Fruit fly (Drosophila melanogaster) whole organism, embryonic: Measurements from ENCODE around the gene pyd.
A peak's percentile ranks its signal among the peaks of the same experiment; 100 is the strongest.

ENCODE experiments used
- Adf1 ChIP-seq: fragments of 200-800 bp; sonication (Bioruptor generic); IDR thresholded peaks from 2 replicates; pipeline ENCODE4 v1.3.6; 2022; ENCODE audit warnings: missing biosample characterization, missing genetic modification characterization
- CG10147 ChIP-seq: fragments of 200-800 bp; sonication (Bioruptor generic); optimal IDR thresholded peaks from 2 replicates; lab custom pipeline; 2019; ENCODE audit warnings: missing biosample characterization, mild to moderate bottlenecking, missing genetic modification characterization, moderate library complexity
- CG10543 ChIP-seq: fragments of 200-800 bp; sonication (Bioruptor generic); optimal IDR thresholded peaks from 3 replicates; lab custom pipeline; 2017; ENCODE audit warnings: missing biosample characterization, mild to moderate bottlenecking, missing genetic modification characterization, moderate library complexity
- CG13894 ChIP-seq: fragments of 200-800 bp; sonication (Bioruptor generic); optimal IDR thresholded peaks from 3 replicates; lab custom pipeline; 2018; ENCODE audit warnings: missing biosample characterization, mild to moderate bottlenecking, missing genetic modification characterization, moderate library complexity
- CG16815 ChIP-seq: fragments of 200-800 bp; sonication (Bioruptor generic); optimal IDR thresholded peaks from 3 replicates; lab custom pipeline; 2017; ENCODE audit warnings: missing biosample characterization, mild to moderate bottlenecking, missing genetic modification characterization
- CG17829 ChIP-seq: fragments of 200-800 bp; optimal IDR thresholded peaks from 2 replicates; lab custom pipeline; 2019; ENCODE audit warnings: missing biosample characterization, mild to moderate bottlenecking, missing genetic modification characterization, moderate library complexity
- CG34376 ChIP-seq: fragments of 200-800 bp; sonication (Bioruptor generic); optimal IDR thresholded peaks from 2 replicates; lab custom pipeline; 2018; ENCODE audit warnings: missing biosample characterization, mild to moderate bottlenecking, missing genetic modification characterization
- CG3995 ChIP-seq: fragments of 200-800 bp; sonication (Bioruptor generic); optimal IDR thresholded peaks from 3 replicates; lab custom pipeline; 2016; ENCODE audit warnings: missing biosample characterization, missing genetic modification characterization
- CG6654 ChIP-seq: fragments of 200-800 bp; sonication (Bioruptor generic); optimal IDR thresholded peaks from 2 replicates; lab custom pipeline; 2017; ENCODE audit warnings: missing biosample characterization, mild to moderate bottlenecking, missing genetic modification characterization
- CG7372 ChIP-seq: fragments of 200-800 bp; sonication (Bioruptor generic); IDR thresholded peaks from 2 replicates; pipeline ENCODE4 v1.3.6; 2022; ENCODE audit warnings: missing biosample characterization, missing genetic modification characterization
- CG9797 ChIP-seq: fragments of 200-800 bp; sonication (Bioruptor generic); optimal IDR thresholded peaks from 3 replicates; lab custom pipeline; 2018; ENCODE audit warnings: missing biosample characterization, mild to moderate bottlenecking, missing genetic modification characterization
- D19B ChIP-seq: fragments of 200-800 bp; sonication (Bioruptor generic); optimal IDR thresholded peaks from 2 replicates; lab custom pipeline; 2017; ENCODE audit warnings: missing biosample characterization, mild to moderate bottlenecking, missing genetic modification characterization
- Dfd ChIP-seq, 2 experiments: fragments of >200 bp; optimal IDR thresholded peaks; 2 replicates each; lab custom pipeline; 2017; ENCODE audit warnings: missing biosample characterization in 2 of 2, missing genetic modification characterization in 2 of 2
- Dp ChIP-seq: fragments of 200-800 bp; sonication (Bioruptor generic); optimal IDR thresholded peaks from 2 replicates; lab custom pipeline; 2018; ENCODE audit warnings: missing biosample characterization, mild to moderate bottlenecking, missing genetic modification characterization, moderate library complexity
- Dref ChIP-seq: fragments of 200-800 bp; sonication (Bioruptor generic); IDR thresholded peaks from 2 replicates; pipeline ENCODE4 v1.3.6; 2022; ENCODE audit warnings: missing biosample characterization, missing genetic modification characterization
- E2f2 ChIP-seq: fragments of 200-800 bp; sonication (Bioruptor generic); IDR thresholded peaks from 2 replicates; pipeline ENCODE4 v1.3.6; 2022; ENCODE audit warnings: missing biosample characterization, missing genetic modification characterization
- ERR ChIP-seq: fragments of 200-800 bp; sonication (Bioruptor generic); optimal IDR thresholded peaks from 2 replicates; lab custom pipeline; 2016; ENCODE audit warnings: missing biosample characterization, missing genetic modification characterization
- Fer1 ChIP-seq: fragments of 200-800 bp; sonication (Bioruptor generic); optimal IDR thresholded peaks from 2 replicates; lab custom pipeline; 2017; ENCODE audit warnings: missing biosample characterization, mild to moderate bottlenecking, missing genetic modification characterization
- H15 ChIP-seq: fragments of 200-800 bp; sonication (Bioruptor generic); IDR thresholded peaks from 3 replicates; pipeline ENCODE4 v1.3.6; 2022; ENCODE audit warnings: missing biosample characterization, missing genetic modification characterization
- H2.0 ChIP-seq: fragments of 200-800 bp; sonication (Bioruptor generic); IDR thresholded peaks from 2 replicates; pipeline ENCODE4 v1.3.6; 2022; ENCODE audit warnings: missing biosample characterization, missing genetic modification characterization
- HLH4C ChIP-seq: fragments of 200-800 bp; sonication (Bioruptor generic); IDR thresholded peaks from 3 replicates; pipeline ENCODE4 v1.3.6; 2022; ENCODE audit warnings: missing biosample characterization, missing genetic modification characterization; ENCODE audit not compliant: partially characterized antibody
- Max ChIP-seq: fragments of 200-800 bp; sonication (Bioruptor generic); optimal IDR thresholded peaks from 2 replicates; lab custom pipeline; 2016; ENCODE audit warnings: missing biosample characterization, mild to moderate bottlenecking, missing genetic modification characterization
- Med ChIP-seq: fragments of 200-800 bp; sonication (Bioruptor generic); peaks from one replicate; lab custom pipeline; 2016; ENCODE audit warnings: missing biosample characterization, missing genetic modification characterization, mild to moderate bottlenecking, inconsistent platforms, moderate library complexity
- Optix ChIP-seq: fragments of 200-800 bp; sonication (Bioruptor generic); IDR thresholded peaks from 3 replicates; pipeline ENCODE4 v1.3.6; 2022; ENCODE audit warnings: missing biosample characterization, missing genetic modification characterization
- bbx ChIP-seq: fragments of 200-800 bp; sonication (Bioruptor generic); IDR thresholded peaks from 2 replicates; pipeline ENCODE4 v1.3.6; 2022; ENCODE audit warnings: missing biosample characterization, missing genetic modification characterization; ENCODE audit not compliant: partially characterized antibody
- cas ChIP-seq: fragments of 200-800 bp; sonication (Bioruptor generic); IDR thresholded peaks from 2 replicates; pipeline ENCODE4 v1.3.6; 2022; ENCODE audit warnings: missing biosample characterization, missing genetic modification characterization
- cg ChIP-seq: fragments of 200-800 bp; sonication (Bioruptor generic); optimal IDR thresholded peaks from 3 replicates; lab custom pipeline; 2019; ENCODE audit warnings: missing biosample characterization, mild to moderate bottlenecking, missing genetic modification characterization, moderate library complexity
- chinmo ChIP-seq: fragments of 200-800 bp; sonication (Bioruptor generic); IDR thresholded peaks from 4 replicates; pipeline ENCODE4 v1.3.6; 2022; ENCODE audit warnings: missing biosample characterization, missing genetic modification characterization; ENCODE audit not compliant: partially characterized antibody
- corto ChIP-seq: fragments of 200-800 bp; sonication (Bioruptor generic); optimal IDR thresholded peaks from 2 replicates; lab custom pipeline; 2016; ENCODE audit warnings: missing biosample characterization, mild to moderate bottlenecking, missing genetic modification characterization, moderate library complexity
- fd64A ChIP-seq: fragments of 200-800 bp; sonication (Bioruptor generic); optimal IDR thresholded peaks from 3 replicates; lab custom pipeline; 2018; ENCODE audit warnings: missing biosample characterization, mild to moderate bottlenecking, missing genetic modification characterization
- gfzf ChIP-seq: fragments of 200-800 bp; sonication (Bioruptor generic); optimal IDR thresholded peaks from 2 replicates; lab custom pipeline; 2016; ENCODE audit warnings: missing biosample characterization, mild to moderate bottlenecking, missing genetic modification characterization, moderate library complexity
- hbn ChIP-seq: fragments of 200-800 bp; sonication (Bioruptor generic); IDR thresholded peaks from 2 replicates; pipeline ENCODE4 v1.3.6; 2022; ENCODE audit warnings: missing biosample characterization, missing genetic modification characterization; ENCODE audit not compliant: partially characterized antibody
- insv ChIP-seq, 2 experiments: fragments of 200-800 bp; sonication (Bioruptor generic); optimal IDR thresholded peaks; 3 replicates each; lab custom pipeline; 2016 to 2018; ENCODE audit warnings: missing biosample characterization in 2 of 2, missing genetic modification characterization in 2 of 2
- kah ChIP-seq: fragments of 200-800 bp; sonication (Bioruptor generic); optimal IDR thresholded peaks from 2 replicates; lab custom pipeline; 2018; ENCODE audit warnings: missing biosample characterization, mild to moderate bottlenecking, missing genetic modification characterization
- lola ChIP-seq, 3 experiments: fragments of >200 bp in 2 of 3; fragments of 200-800 bp in 1 of 3; sonication (Bioruptor generic) in 1 of 3; optimal IDR thresholded peaks; 2 replicates each; lab custom pipeline; 2017 to 2019; ENCODE audit warnings: missing biosample characterization in 3 of 3, missing genetic modification characterization in 3 of 3, mild to moderate bottlenecking in 1 of 3, moderate library complexity in 1 of 3
- mirr ChIP-seq: fragments of 200-800 bp; sonication (Bioruptor generic); optimal IDR thresholded peaks from 3 replicates; lab custom pipeline; 2018; ENCODE audit warnings: missing biosample characterization, mild to moderate bottlenecking, missing genetic modification characterization
- nau ChIP-seq: fragments of 200-800 bp; sonication (Bioruptor generic); optimal IDR thresholded peaks from 3 replicates; lab custom pipeline; 2017; ENCODE audit warnings: missing biosample characterization, mild to moderate bottlenecking, missing genetic modification characterization, missing genetic modification reagents
- sqz ChIP-seq: fragments of 200-800 bp; sonication (Bioruptor generic); optimal IDR thresholded peaks from 3 replicates; lab custom pipeline; 2018; ENCODE audit warnings: missing biosample characterization, mild to moderate bottlenecking, missing genetic modification characterization
- sug ChIP-seq: fragments of 200-800 bp; optimal IDR thresholded peaks from 2 replicates; lab custom pipeline; 2019; ENCODE audit warnings: missing biosample characterization, mild to moderate bottlenecking, missing genetic modification characterization, moderate library complexity
- unc-4 ChIP-seq: fragments of 200-800 bp; sonication (Bioruptor generic); IDR thresholded peaks from 2 replicates; pipeline ENCODE4 v1.3.6; 2022; ENCODE audit warnings: missing biosample characterization, missing genetic modification characterization; ENCODE audit not compliant: partially characterized antibody
- zfh2 ChIP-seq: fragments of 200-800 bp; sonication (Bioruptor generic); optimal IDR thresholded peaks from 2 replicates; lab custom pipeline; 2016; ENCODE audit warnings: missing biosample characterization, missing genetic modification characterization

pyd gene

DNA sequence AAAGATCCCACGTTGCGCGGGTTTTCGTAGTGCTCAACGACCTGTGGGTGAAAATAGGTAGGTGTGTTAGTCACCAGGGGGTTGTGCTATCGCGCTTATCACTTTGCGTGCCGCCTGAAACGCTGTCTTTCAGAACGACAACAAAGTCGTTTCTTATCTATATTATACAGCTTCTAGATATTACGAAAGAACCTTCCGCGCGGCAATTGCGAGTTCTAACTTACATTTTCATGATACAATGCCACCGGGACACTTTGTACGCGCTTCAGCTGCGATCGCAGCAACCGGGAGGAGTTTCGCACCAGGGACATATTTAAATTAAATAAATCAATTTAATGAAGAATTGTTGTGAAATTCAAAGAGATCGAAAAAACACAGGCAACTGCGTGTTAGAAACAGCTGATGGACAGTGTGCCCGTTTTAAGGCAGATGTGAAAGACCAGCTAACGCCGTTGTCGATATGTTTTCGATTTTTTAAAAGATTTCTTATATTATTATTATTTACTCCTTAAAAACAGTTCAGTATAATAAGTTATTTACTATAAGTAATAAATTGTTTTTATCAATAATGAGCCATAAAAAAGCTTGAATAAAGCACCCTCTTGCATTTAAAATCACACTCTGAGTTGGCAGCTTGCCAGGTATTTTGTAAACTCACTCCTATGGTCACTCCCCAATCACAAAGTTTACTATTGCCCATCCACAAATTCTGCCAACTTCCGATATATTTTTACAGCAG lies 107.8 kb downstream of the pyd start, which contains the start of the genes IscU and CG8379 (continued):
- peak in 1 of 3 experiments; percentile 18 for TF ChIP-seq lola (GFP tag; optimal IDR thresholded peaks at IDR 0.05; lab: Kevin White, UChicago)
- TF ChIP-seq cas (GFP tag; lab: Robert Waterston, UW), result no peak
- peak; percentile 89 for TF ChIP-seq CG9797 (GFP tag; lab: Kevin White, UChicago)
- peak; percentile 8 for TF ChIP-seq corto (GFP tag; lab: Kevin White, UChicago)
- TF ChIP-seq unc-4 (GFP tag; lab: Robert Waterston, UW), result peak; percentile 73
- TF ChIP-seq Med (GFP tag; lab: Kevin White, UChicago), result peak; percentile 46
- no peak for TF ChIP-seq Adf1 (GFP tag; lab: Robert Waterston, UW)
- no peak for TF ChIP-seq H15 (GFP tag; lab: Robert Waterston, UW)
- TF ChIP-seq D19B (GFP tag; lab: Kevin White, UChicago), result no peak
- TF ChIP-seq CG6654 (GFP tag; lab: Kevin White, UChicago), result no peak
- peak; percentile 15 for TF ChIP-seq Fer1
- TF ChIP-seq ERR (GFP tag; lab: Kevin White, UChicago), result no peak
- peak; percentile 53 for TF ChIP-seq CG17829
- peak; percentile 37 for TF ChIP-seq Dp (GFP tag; lab: Kevin White, UChicago)
- TF ChIP-seq hbn (GFP tag; lab: Robert Waterston, UW), result peak; percentile 69; the same call in 1 of the 2 replicates
- TF ChIP-seq gfzf, result peak; percentile 73

DNA sequence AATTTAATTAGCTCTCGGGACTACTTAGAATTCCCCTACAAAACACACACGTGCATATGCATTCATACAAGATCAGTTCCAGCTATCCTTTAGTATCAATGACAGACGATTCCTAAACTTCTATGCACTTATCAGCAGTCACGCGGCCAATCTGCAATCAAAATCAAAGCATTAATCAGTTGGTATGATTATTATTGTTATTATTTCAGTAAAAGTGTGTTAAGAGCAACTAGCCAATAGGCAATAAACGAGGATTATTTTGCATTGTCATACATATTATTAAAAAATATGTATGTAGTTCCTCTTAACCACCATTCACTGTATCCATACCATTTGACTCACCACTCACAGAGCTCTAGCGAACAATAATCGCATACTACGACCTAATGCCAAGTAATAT lies 108.8 kb downstream of the pyd start:
- TF ChIP-seq CG16815 (GFP tag; lab: Kevin White, UChicago), result no peak
- no peak for TF ChIP-seq kah (GFP tag; lab: Kevin White, UChicago)
- peak; percentile 36 for TF ChIP-seq Med (GFP tag; lab: Kevin White, UChicago)

DNA sequence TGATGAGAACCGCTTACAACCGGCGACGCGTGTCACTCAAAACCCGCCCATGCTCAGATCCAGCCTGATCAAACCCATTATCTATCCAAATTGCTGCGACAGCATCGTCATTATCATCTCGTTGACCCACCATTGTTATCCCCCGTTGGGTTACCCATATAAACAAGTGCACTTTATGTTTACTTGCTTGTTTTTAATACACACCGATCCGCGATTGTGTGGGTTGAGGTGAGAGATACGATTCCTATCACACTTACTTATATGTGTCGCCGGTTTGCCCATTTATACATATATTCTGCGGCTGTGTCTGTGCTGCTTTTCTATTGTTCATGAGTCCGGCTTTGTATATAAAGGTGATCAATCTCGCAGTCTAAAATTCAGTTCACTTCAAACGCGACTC lies 110.1 kb downstream of the pyd start, which contains the start of gene CG8369:
TSS of gene CG8369 (plus strand) at position 386 of the 400 bp plus-strand sequence.
- TF ChIP-seq chinmo (GFP tag; lab: Robert Waterston, UW), result peak; percentile 48; the same call in 1 of the 4 replicates
- no peak for TF ChIP-seq bbx (GFP tag; lab: Robert Waterston, UW)
- no peak for TF ChIP-seq nau
- peak; percentile 24 for TF ChIP-seq mirr (GFP tag; lab: Kevin White, UChicago)
- TF ChIP-seq Max (GFP tag; lab: Kevin White, UChicago), result no peak
- TF ChIP-seq Dref (GFP tag; lab: Robert Waterston, UW), result no peak
- TF ChIP-seq zfh2, result no peak
- TF ChIP-seq CG10147 (GFP tag; lab: Kevin White, UChicago), result no peak
- TF ChIP-seq HLH4C (GFP tag; lab: Robert Waterston, UW), result no peak
- TF ChIP-seq CG13894 (tag; lab: Kevin White, UChicago), result no peak
- no peak for TF ChIP-seq fd64A (GFP tag; lab: Kevin White, UChicago)
- no peak for TF ChIP-seq CG3995
- TF ChIP-seq CG10543, result peak; percentile 17
- TF ChIP-seq sug (tag; lab: Kevin White, UChicago), result peak; percentile 2
- 0 out of 2 replicates have a peak, but pooled peaks have one; percentile 22 for TF ChIP-seq E2f2 (GFP tag; lab: Robert Waterston, UW)
- peak; percentile 15 for TF ChIP-seq Med (GFP tag; lab: Kevin White, UChicago)
- TF ChIP-seq sqz, result no peak
- no peak for TF ChIP-seq Optix (GFP tag; lab: Robert Waterston, UW)
- TF ChIP-seq H2.0 (GFP tag; lab: Robert Waterston, UW), result no peak
- TF ChIP-seq insv (GFP tag; optimal IDR thresholded peaks at IDR 0.05; lab: Kevin White, UChicago), result no peak
- peak; percentile 48 for TF ChIP-seq cg (GFP tag; lab: Kevin White, UChicago)
- no peak for TF ChIP-seq Dfd (GFP tag; optimal IDR thresholded peaks at IDR 0.05; lab: Kevin White, UChicago)
- no peak for TF ChIP-seq CG7372 (GFP tag; lab: Robert Waterston, UW)
- TF ChIP-seq CG34376 (GFP tag; lab: Kevin White, UChicago), result peak; percentile 54
